Fruit fly (Drosophila melanogaster): ENCODE data around the gene Nazo.

DNA sequence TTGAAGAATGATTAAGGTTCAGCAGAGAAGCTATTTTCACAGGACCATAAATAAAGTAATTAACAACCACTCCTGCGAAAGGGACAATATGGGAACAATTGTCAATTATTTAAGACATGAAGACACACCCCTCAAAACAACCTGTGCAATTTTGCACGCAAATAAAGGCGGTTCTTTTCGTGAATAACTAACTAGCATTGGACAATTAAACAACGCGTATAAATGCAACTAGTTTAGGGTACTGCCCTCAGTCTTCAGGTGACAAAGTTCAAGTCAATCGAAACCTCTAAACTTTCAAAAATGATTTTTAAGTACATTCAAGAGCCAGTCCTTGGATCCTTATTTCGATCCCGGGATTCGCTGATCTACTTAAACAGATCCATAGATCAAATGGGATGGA lies 33.8 kb downstream of the Nazo start, which contains the start of gene Or85a:
- no peak for TF ChIP-seq Sox102F (GFP tag; optimal IDR thresholded peaks at IDR 0.05)
- no peak for TF ChIP-seq CG10631 (GFP tag; optimal IDR thresholded peaks at IDR 0.05)
- TF ChIP-seq Eip78C (GFP tag): no peak
- TF ChIP-seq CG11762 (GFP tag; optimal IDR thresholded peaks at IDR 0.05; ENCODE audit: insufficient read depth): no peak
- no peak for TF ChIP-seq fd59A (GFP tag; optimal IDR thresholded peaks at IDR 0.05)
- no peak for TF ChIP-seq achi (GFP tag; optimal IDR thresholded peaks at IDR 0.05)
- TF ChIP-seq Gug (GFP tag; IDR thresholded peaks at IDR 0.05): no peak
- TF ChIP-seq CG16779 (tag; optimal IDR thresholded peaks at IDR 0.05): no peak
- no peak for TF ChIP-seq salr (GFP tag; optimal IDR thresholded peaks at IDR 0.05)
